Fruit fly (Drosophila melanogaster): Measurements from ENCODE around the gene vn.

The vn gene

DNA sequence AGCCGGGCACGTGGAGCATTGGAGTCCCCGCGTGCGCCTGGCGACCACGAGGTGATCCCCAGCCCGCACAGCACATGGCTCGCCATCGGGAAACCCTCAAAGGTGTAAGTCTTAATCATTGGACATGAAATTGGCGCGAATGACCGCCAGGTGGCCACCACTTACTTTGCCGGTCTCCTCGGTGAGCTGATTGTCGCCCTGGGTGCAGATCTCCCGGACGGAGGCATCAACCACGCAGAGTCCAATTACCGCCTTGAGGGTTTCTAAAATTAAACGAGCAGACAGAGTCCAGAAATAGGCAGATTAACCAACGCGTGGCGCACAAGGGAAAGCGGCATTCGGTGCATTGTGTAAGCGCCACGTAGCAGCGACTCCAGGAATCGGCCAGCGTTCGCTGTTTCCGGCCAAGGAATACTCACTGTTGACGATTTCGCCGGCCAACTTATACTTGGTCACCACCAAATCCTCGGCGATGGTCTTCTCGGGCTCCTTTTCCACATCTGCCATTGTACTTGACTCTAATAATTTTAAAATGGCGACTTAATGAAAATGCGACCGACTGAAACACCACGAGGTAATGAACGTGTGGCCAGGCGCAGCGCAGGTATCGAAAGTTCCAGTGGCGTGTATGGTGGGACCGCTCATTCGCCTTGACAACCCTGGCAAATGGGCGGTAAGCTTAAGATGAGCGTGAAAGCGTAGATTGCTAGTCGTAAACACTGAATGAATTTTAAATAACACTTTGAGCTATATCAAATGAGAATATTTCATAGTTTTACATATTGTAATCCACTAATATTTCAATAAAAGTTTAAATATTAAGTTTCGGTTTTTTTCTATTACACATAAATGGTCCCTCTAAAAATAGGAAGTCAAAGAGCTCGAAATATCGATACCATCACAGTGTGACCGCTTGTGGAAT lies 80.3 kb downstream of the vn start, which contains the start of gene CG10576 (continued):
- TF ChIP-seq Hr78 (GFP tag; optimal IDR thresholded peaks at IDR 0.05) = no peak
- TF ChIP-seq Fer3 (tag; optimal IDR thresholded peaks at IDR 0.05) = no peak
- TF ChIP-seq CG3163 (GFP tag; optimal IDR thresholded peaks at IDR 0.05) = no peak
- 0 out of 2 replicates have a peak, but pooled peaks have one; percentile 45 for TF ChIP-seq sna (GFP tag; IDR thresholded peaks at IDR 0.05; ENCODE audit: partially characterized antibody)
- TF ChIP-seq ato (GFP tag; IDR thresholded peaks at IDR 0.05; ENCODE audit: partially characterized antibody) = peak; percentile 38; the same call in 1 of the 2 replicates
- TF ChIP-seq toy (GFP tag; IDR thresholded peaks at IDR 0.05) = no peak
- TF ChIP-seq croc (GFP tag; conservative IDR thresholded peaks at IDR 0.05) = no peak
- TF ChIP-seq cas (GFP tag; IDR thresholded peaks at IDR 0.05) = no peak
- no peak for TF ChIP-seq NFAT (GFP tag; IDR thresholded peaks at IDR 0.05)
- TF ChIP-seq CG2202 (tag; optimal IDR thresholded peaks at IDR 0.05) = no peak
- no peak for TF ChIP-seq CG16815 (GFP tag; optimal IDR thresholded peaks at IDR 0.05)
- peak; percentile 24 for TF ChIP-seq lilli (GFP tag; optimal IDR thresholded peaks at IDR 0.05)
- TF ChIP-seq phol (tag; optimal IDR thresholded peaks at IDR 0.05) = peak; percentile 96
- no peak for TF ChIP-seq CG4404 (GFP tag; IDR thresholded peaks at IDR 0.05)
- TF ChIP-seq Atf-2 (GFP tag; optimal IDR thresholded peaks at IDR 0.05) = no peak
- TF ChIP-seq H2.0 (GFP tag; IDR thresholded peaks at IDR 0.05) = no peak
- TF ChIP-seq CG7987 (GFP tag; optimal IDR thresholded peaks at IDR 0.05) = no peak
- TF ChIP-seq HmgZ (tag; optimal IDR thresholded peaks at IDR 0.05) = peak; percentile 9
- no peak for TF ChIP-seq Vsx1 (GFP tag; optimal IDR thresholded peaks at IDR 0.05)
- TF ChIP-seq ap (GFP tag; IDR thresholded peaks at IDR 0.05) = no peak
- peak; percentile 22 for TF ChIP-seq CG9727 (GFP tag; optimal IDR thresholded peaks at IDR 0.05)
- TF ChIP-seq p53 (GFP tag; optimal IDR thresholded peaks at IDR 0.05) = no peak
- peak; percentile 18 for TF ChIP-seq CHES-1-like (GFP tag; optimal IDR thresholded peaks at IDR 0.05)
- TF ChIP-seq ewg (GFP tag; optimal IDR thresholded peaks at IDR 0.05) = no peak
- TF ChIP-seq slp2 (GFP tag; optimal IDR thresholded peaks at IDR 0.05) = no peak
- peak; percentile 57 for TF ChIP-seq CG17829 (tag; optimal IDR thresholded peaks at IDR 0.05)
- TF ChIP-seq CG15479 (GFP tag; optimal IDR thresholded peaks at IDR 0.05) = no peak
- TF ChIP-seq Opbp (GFP tag; IDR thresholded peaks at IDR 0.05; ENCODE audit: partially characterized antibody) = 0 out of 3 replicates have a peak, but pooled peaks have one; percentile 5
- TF ChIP-seq CG17361 (GFP tag; IDR thresholded peaks at IDR 0.05) = no peak
- TF ChIP-seq CG13894 (tag; optimal IDR thresholded peaks at IDR 0.05) = no peak
- TF ChIP-seq h (optimal IDR thresholded peaks at IDR 0.05) = no peak
- TF ChIP-seq Hey (tag; optimal IDR thresholded peaks at IDR 0.05) = no peak
- no peak for TF ChIP-seq eve (GFP tag; optimal IDR thresholded peaks at IDR 0.05)
- no peak for TF ChIP-seq Nf-YC (tag; optimal IDR thresholded peaks at IDR 0.05)
- no peak for TF ChIP-seq Mrtf (GFP tag; IDR thresholded peaks at IDR 0.05)
- no peak for TF ChIP-seq lbe (GFP tag; optimal IDR thresholded peaks at IDR 0.05)
- no peak for TF ChIP-seq pb (GFP tag; optimal IDR thresholded peaks at IDR 0.05)
- no peak for TF ChIP-seq CG1647 (GFP tag; optimal IDR thresholded peaks at IDR 0.05)
- TF ChIP-seq crp (GFP tag; optimal IDR thresholded peaks at IDR 0.05) = no peak
- TF ChIP-seq Max (GFP tag; optimal IDR thresholded peaks at IDR 0.05) = peak; percentile 93
- TF ChIP-seq D19A (tag; optimal IDR thresholded peaks at IDR 0.05) = no peak
- TF ChIP-seq sens-2 (GFP tag; IDR thresholded peaks at IDR 0.05) = no peak

Measured in whole organism, embryonic.